Worm (Caenorhabditis elegans) whole organism, young adult: ENCODE data around the gene C05D9.3.
A peak's percentile ranks its signal among the peaks of the same experiment; 100 is the strongest.

Experiments
- B0336.3 ChIP-seq: fragments of 200-800 bp; sonication (Bioruptor generic); IDR thresholded peaks from 2 replicates; pipeline ENCODE4 v1.3.6; 2022; ENCODE audit warnings: missing genetic modification characterization, missing compliant biosample characterization
- F22D6.2 ChIP-seq: sonication (generic microtip); optimal IDR thresholded peaks from 2 replicates; lab custom pipeline; 2016; ENCODE audit warnings: mild to moderate bottlenecking, missing genetic modification characterization, missing compliant biosample characterization
- F49E8.2 ChIP-seq: sonication (generic microtip); optimal IDR thresholded peaks from 3 replicates; lab custom pipeline; 2017; ENCODE audit warnings: missing genetic modification characterization, mild to moderate bottlenecking, missing compliant biosample characterization, antibody characterized with exemption, moderate library complexity; ENCODE audit not compliant: insufficient read depth
- Y95B8A.8 ChIP-seq: fragments of 200-800 bp; sonication (Bioruptor generic); IDR thresholded peaks from 2 replicates; pipeline ENCODE4 v1.3.6; 2022; ENCODE audit warnings: missing genetic modification reagents, missing genetic modification characterization, missing compliant biosample characterization
- ccch-3 ChIP-seq: fragments of 200-800 bp; sonication (Bioruptor generic); optimal IDR thresholded peaks from 2 replicates; lab custom pipeline; 2018; ENCODE audit warnings: mild to moderate bottlenecking, missing genetic modification characterization, missing compliant biosample characterization
- ceh-58 ChIP-seq: fragments of 200-800 bp; sonication (Bioruptor generic); IDR thresholded peaks from 2 replicates; pipeline ENCODE4 v1.3.6; 2022; ENCODE audit warnings: missing genetic modification characterization, missing compliant biosample characterization
- ceh-91 ChIP-seq: fragments of 200-800 bp; sonication (Bioruptor generic); IDR thresholded peaks from 2 replicates; pipeline ENCODE4 v1.3.6; 2022; ENCODE audit warnings: missing genetic modification reagents, missing genetic modification characterization, missing compliant biosample characterization
- gei-17 ChIP-seq: fragments of 200-800 bp; sonication (Bioruptor generic); optimal IDR thresholded peaks from 2 replicates; lab custom pipeline; 2018; ENCODE audit warnings: mild to moderate bottlenecking, missing genetic modification characterization, missing compliant biosample characterization
- him-1 ChIP-seq: sonication (generic microtip); optimal IDR thresholded peaks from 2 replicates; lab custom pipeline; 2016; ENCODE audit warnings: missing genotype, missing genetic modification reagents, missing genetic modification characterization, missing compliant biosample characterization
- lag-1 ChIP-seq: fragments of 200-800 bp; sonication (Bioruptor generic); IDR thresholded peaks from 2 replicates; pipeline ENCODE4 v1.3.6; 2022; ENCODE audit warnings: missing genetic modification reagents, missing genetic modification characterization, missing compliant biosample characterization
- lin-35 ChIP-seq, 3 experiments: fragments of 150-350 bp in 2 of 3; sonication (generic microtip) in 1 of 3; optimal IDR thresholded peaks; 2 replicates each; lab custom pipeline; 2014 to 2018; ENCODE audit warnings: missing biosample characterization in 3 of 3, missing genetic modification characterization in 3 of 3, missing genetic modification reagents in 3 of 3
- lir-1 ChIP-seq: fragments of 200-800 bp; sonication (Bioruptor generic); conservative IDR thresholded peaks from 2 replicates; pipeline ENCODE4 v1.3.6; 2022; ENCODE audit warnings: missing genetic modification reagents, missing genetic modification characterization, missing compliant biosample characterization
- lsl-1 ChIP-seq: fragments of 200-800 bp; sonication (Bioruptor generic); optimal IDR thresholded peaks from 2 replicates; lab custom pipeline; 2018; ENCODE audit warnings: mild to moderate bottlenecking, missing genetic modification characterization, moderate library complexity, missing compliant biosample characterization
- madf-8 ChIP-seq: fragments of 200-800 bp; sonication (Bioruptor generic); conservative IDR thresholded peaks from 2 replicates; pipeline ENCODE4 v1.3.6; 2022; ENCODE audit warnings: missing genetic modification reagents, missing genetic modification characterization, missing compliant biosample characterization
- pbrm-1 ChIP-seq: fragments of 200-800 bp; sonication (Bioruptor generic); IDR thresholded peaks from 2 replicates; pipeline ENCODE4 v1.3.6; 2022; ENCODE audit warnings: missing genetic modification reagents, missing genetic modification characterization, missing compliant biosample characterization
- pha-4 ChIP-seq: fragments of 150-350 bp; sonication (generic microtip); optimal IDR thresholded peaks from 2 replicates; lab custom pipeline; 2014; ENCODE audit warnings: missing biosample characterization, missing genetic modification reagents, missing genetic modification characterization
- tlf-1 ChIP-seq: fragments of 200-800 bp; sonication (Bioruptor generic); optimal IDR thresholded peaks from 2 replicates; lab custom pipeline; 2018; ENCODE audit warnings: mild to moderate bottlenecking, missing genetic modification characterization, missing compliant biosample characterization
- ztf-22 ChIP-seq: fragments of 200-800 bp; sonication (Bioruptor generic); optimal IDR thresholded peaks from 2 replicates; lab custom pipeline; 2018; ENCODE audit warnings: mild to moderate bottlenecking, missing genetic modification characterization, moderate library complexity, missing compliant biosample characterization

The C05D9.3 gene

ce11 chrX:1154648-1155047 is 42.9 kb downstream of the C05D9.3 start, which contains the start of gene R193.1:
Gene R193.1, plus strand, starts transcription at chrX:1154948.
- TF ChIP-seq F49E8.2 (tag; lab: Kevin White, UChicago) (no peak), ztf-22 (GFP tag; lab: Kevin White, UChicago) (no peak), Y95B8A.8 (GFP tag; lab: Robert Waterston, UW) (no peak), gei-17 (GFP tag; lab: Kevin White, UChicago) (no peak), him-1 (tag; lab: Kevin White, UChicago) (no peak), F22D6.2 (tag; lab: Kevin White, UChicago) (no peak), lir-1 (GFP tag; lab: Robert Waterston, UW) (no peak), lsl-1 (GFP tag; lab: Kevin White, UChicago) (no peak), tlf-1 (GFP tag; lab: Kevin White, UChicago) (no peak), ccch-3 (GFP tag; lab: Kevin White, UChicago) (no peak), lag-1 (GFP tag; lab: Robert Waterston, UW) (no peak), ceh-91 (GFP tag; lab: Robert Waterston, UW) (no peak), pha-4 (tag; lab: Kevin White, UChicago) (no peak), lin-35 (GFP tag; optimal IDR thresholded peaks at IDR 0.05; lab: Kevin White, UChicago) (no peak), B0336.3 (GFP tag; lab: Robert Waterston, UW) (no peak), ceh-58 (GFP tag; lab: Robert Waterston, UW) (no peak)

ce11 chrX:1162019-1162418 is 50.3 kb downstream of the C05D9.3 start, which contains the start of gene tmc-1:
Gene tmc-1, plus strand, starts transcription at chrX:1162207.
- TF ChIP-seq pbrm-1 (GFP tag; lab: Robert Waterston, UW) (0 out of 2 replicates have a peak, but pooled peaks have one; percentile 31), madf-8 (no peak)
- TF ChIP-seq, all 124 proteins: peak for 1
